Fruit fly (Drosophila melanogaster): ENCODE data around the gene qjt.

Gene qjt

dm6 chr3L:17513893-17514616, 35.2 kb downstream of the qjt start, which contains the start of the genes U4-U6-60K and CG7564:
TSS of gene U4-U6-60K (minus strand) at chr3L:17513912.
TSS of gene CG7564 (plus strand) at chr3L:17514298.
- TF ChIP-seq CG13204 (GFP tag; optimal IDR thresholded peaks at IDR 0.05) = no peak
- peak; percentile 44 for TF ChIP-seq CG15710 (tag; optimal IDR thresholded peaks at IDR 0.05)
- TF ChIP-seq Pif1B (GFP tag; optimal IDR thresholded peaks at IDR 0.05) = peak; percentile 11
- no peak for TF ChIP-seq rn (GFP tag; IDR thresholded peaks at IDR 0.05)
- TF ChIP-seq CG9948 (tag; optimal IDR thresholded peaks at IDR 0.05) = peak; percentile 31
- no peak for TF ChIP-seq CG32121 (GFP tag; IDR thresholded peaks at IDR 0.05)
- peak; percentile 54 for TF ChIP-seq Snoo (tag; optimal IDR thresholded peaks at IDR 0.05)
- no peak; the same call in 2 of the 3 replicates for TF ChIP-seq fd96Ca (GFP tag; IDR thresholded peaks at IDR 0.05)
- no peak for TF ChIP-seq D1 (tag; optimal IDR thresholded peaks at IDR 0.05)
- no peak for TF ChIP-seq Pif1A (GFP tag; optimal IDR thresholded peaks at IDR 0.05)
- no peak for TF ChIP-seq CG8301 (tag; optimal IDR thresholded peaks at IDR 0.05)
- TF ChIP-seq CG10348 (GFP tag; IDR thresholded peaks at IDR 0.05) = no peak
- 0 out of 2 replicates have a peak, but pooled peaks have one; percentile 19 for TF ChIP-seq Ets98B (GFP tag; IDR thresholded peaks at IDR 0.05)
- TF ChIP-seq CG8159 (tag; optimal IDR thresholded peaks at IDR 0.05) = peak; percentile 46
- TF ChIP-seq CG34367 (tag; optimal IDR thresholded peaks at IDR 0.05) = peak; percentile 26
